Fruit fly (Drosophila melanogaster) whole organism, embryonic: ENCODE results near the gene Gycalpha99B.

Experiments
- Antp ChIP-seq: fragments of 200-800 bp; sonication (Bioruptor generic); optimal IDR thresholded peaks from 3 replicates; lab custom pipeline; 2016; ENCODE audit warnings: missing biosample characterization, missing genetic modification characterization
- CG10321 ChIP-seq: fragments of 200-800 bp; sonication (Bioruptor generic); IDR thresholded peaks from 2 replicates; pipeline ENCODE4 v1.3.6; 2022; ENCODE audit warnings: missing biosample characterization, missing genetic modification characterization
- CG12155 ChIP-seq: fragments of 200-800 bp; sonication (Bioruptor generic); optimal IDR thresholded peaks from 3 replicates; lab custom pipeline; 2016; ENCODE audit warnings: missing biosample characterization, missing genetic modification characterization
- CG1233 ChIP-seq: fragments of 200-800 bp; sonication (Bioruptor generic); optimal IDR thresholded peaks from 4 replicates; lab custom pipeline; 2018; ENCODE audit warnings: missing biosample characterization, mild to moderate bottlenecking, missing genetic modification characterization
- CG12659 ChIP-seq: fragments of 200-800 bp; sonication (Bioruptor generic); optimal IDR thresholded peaks from 3 replicates; lab custom pipeline; 2017; ENCODE audit warnings: mild to moderate bottlenecking, missing biosample characterization, missing genetic modification reagents, missing genetic modification characterization
- CG12942 ChIP-seq: fragments of 200-800 bp; sonication (Bioruptor generic); optimal IDR thresholded peaks from 3 replicates; lab custom pipeline; 2016; ENCODE audit warnings: missing biosample characterization, missing genetic modification characterization
- CG1603 ChIP-seq: fragments of 200-800 bp; sonication (Bioruptor generic); optimal IDR thresholded peaks from 2 replicates; lab custom pipeline; 2019; ENCODE audit warnings: missing biosample characterization, mild to moderate bottlenecking, missing genetic modification characterization, moderate library complexity
- CG16813 ChIP-seq: fragments of 200-800 bp; sonication (Bioruptor generic); IDR thresholded peaks from 3 replicates; pipeline ENCODE4 v1.3.6; 2022; ENCODE audit warnings: missing biosample characterization, missing genetic modification characterization; ENCODE audit not compliant: partially characterized antibody
- CG17361 ChIP-seq: fragments of 200-800 bp; sonication (Bioruptor generic); IDR thresholded peaks from 3 replicates; pipeline ENCODE4 v1.3.6; 2022; ENCODE audit warnings: missing biosample characterization, missing genetic modification characterization
- CG2116 ChIP-seq: fragments of 200-800 bp; sonication (Bioruptor generic); optimal IDR thresholded peaks from 3 replicates; lab custom pipeline; 2018; ENCODE audit warnings: missing biosample characterization, mild to moderate bottlenecking, missing genetic modification characterization
- CG4854 ChIP-seq: fragments of 200-800 bp; sonication (Bioruptor generic); optimal IDR thresholded peaks from 2 replicates; lab custom pipeline; 2016; ENCODE audit warnings: missing biosample characterization, missing genetic modification characterization, inconsistent platforms
- CG6683 ChIP-seq: fragments of 200-800 bp; sonication (Bioruptor generic); optimal IDR thresholded peaks from 2 replicates; lab custom pipeline; 2017; ENCODE audit warnings: missing biosample characterization, mild to moderate bottlenecking, missing genetic modification characterization, missing genetic modification reagents
- CG6765 ChIP-seq: fragments of 200-800 bp; sonication (Bioruptor generic); optimal IDR thresholded peaks from 3 replicates; lab custom pipeline; 2017; ENCODE audit warnings: missing biosample characterization, mild to moderate bottlenecking, missing genetic modification characterization
- CG7745 ChIP-seq: fragments of 200-800 bp; sonication (Bioruptor generic); optimal IDR thresholded peaks from 2 replicates; lab custom pipeline; 2018; ENCODE audit warnings: missing biosample characterization, mild to moderate bottlenecking, missing genetic modification characterization, moderate library complexity
- CG7987 ChIP-seq: fragments of 200-800 bp; sonication (Bioruptor generic); optimal IDR thresholded peaks from 2 replicates; lab custom pipeline; 2018; ENCODE audit warnings: missing biosample characterization, mild to moderate bottlenecking, missing genetic modification characterization, moderate library complexity
- CG8281 ChIP-seq: fragments of 200-800 bp; sonication (Bioruptor generic); optimal IDR thresholded peaks from 2 replicates; lab custom pipeline; 2018; ENCODE audit warnings: missing biosample characterization, mild to moderate bottlenecking, missing genetic modification characterization, moderate library complexity
- CG8388 ChIP-seq: fragments of 200-800 bp; sonication (Bioruptor generic); optimal IDR thresholded peaks from 2 replicates; lab custom pipeline; 2019; ENCODE audit warnings: missing biosample characterization, mild to moderate bottlenecking, missing genetic modification characterization, moderate library complexity
- CG9876 ChIP-seq: fragments of 200-800 bp; sonication (Bioruptor generic); optimal IDR thresholded peaks from 2 replicates; lab custom pipeline; 2016; ENCODE audit warnings: missing biosample characterization, missing genetic modification characterization
- Chrac-16 ChIP-seq: fragments of 200-800 bp; sonication (Bioruptor generic); optimal IDR thresholded peaks from 3 replicates; lab custom pipeline; 2016; ENCODE audit warnings: missing biosample characterization, missing genetic modification characterization
- D19A ChIP-seq: fragments of 200-800 bp; optimal IDR thresholded peaks from 3 replicates; lab custom pipeline; 2019; ENCODE audit warnings: missing biosample characterization, mild to moderate bottlenecking, missing genetic modification characterization, moderate library complexity
- Ets97D ChIP-seq: fragments of 200-800 bp; sonication (Bioruptor generic); optimal IDR thresholded peaks from 3 replicates; lab custom pipeline; 2016; ENCODE audit warnings: missing biosample characterization, missing genetic modification characterization
- Fer3 ChIP-seq: fragments of 200-800 bp; sonication (Bioruptor generic); optimal IDR thresholded peaks from 2 replicates; lab custom pipeline; 2018; ENCODE audit warnings: missing biosample characterization, mild to moderate bottlenecking, missing genetic modification characterization, moderate library complexity
- H2.0 ChIP-seq: fragments of 200-800 bp; sonication (Bioruptor generic); IDR thresholded peaks from 2 replicates; pipeline ENCODE4 v1.3.6; 2022; ENCODE audit warnings: missing biosample characterization, missing genetic modification characterization
- HHEX ChIP-seq: fragments of 200-800 bp; sonication (Bioruptor generic); optimal IDR thresholded peaks from 3 replicates; lab custom pipeline; 2017; ENCODE audit warnings: missing biosample characterization, mild to moderate bottlenecking, missing genetic modification characterization, missing genetic modification reagents
- HLH4C ChIP-seq: fragments of 200-800 bp; sonication (Bioruptor generic); IDR thresholded peaks from 3 replicates; pipeline ENCODE4 v1.3.6; 2022; ENCODE audit warnings: missing biosample characterization, missing genetic modification characterization; ENCODE audit not compliant: partially characterized antibody
- Hand ChIP-seq: fragments of 200-800 bp; sonication (Bioruptor generic); optimal IDR thresholded peaks from 2 replicates; lab custom pipeline; 2017; ENCODE audit warnings: mild to moderate bottlenecking, missing biosample characterization, missing genetic modification reagents, missing genetic modification characterization
- Hey ChIP-seq: fragments of 200-800 bp; sonication (Bioruptor generic); optimal IDR thresholded peaks from 3 replicates; lab custom pipeline; 2018; ENCODE audit warnings: missing biosample characterization, mild to moderate bottlenecking, missing genetic modification characterization
- Jarid2 ChIP-seq: fragments of 200-800 bp; sonication (Bioruptor generic); optimal IDR thresholded peaks from 3 replicates; lab custom pipeline; 2017; ENCODE audit warnings: mild to moderate bottlenecking, missing biosample characterization, missing genetic modification reagents, missing genetic modification characterization
- Pdp1 ChIP-seq, 2 experiments: fragments of 200-800 bp; sonication (Bioruptor generic); optimal IDR thresholded peaks; 3 replicates each; lab custom pipeline; 2016; ENCODE audit warnings: missing biosample characterization in 2 of 2, missing genetic modification characterization in 2 of 2, mild to moderate bottlenecking in 1 of 2, moderate library complexity in 1 of 2
- Poxn ChIP-seq: fragments of 200-800 bp; sonication (Bioruptor generic); IDR thresholded peaks from 2 replicates; pipeline ENCODE4 v1.3.6; 2022; ENCODE audit warnings: missing biosample characterization, missing genetic modification characterization
- Taf1 ChIP-seq: fragments of 200-800 bp; sonication (Bioruptor generic); IDR thresholded peaks from 2 replicates; pipeline ENCODE4 v1.3.6; 2022; ENCODE audit warnings: missing biosample characterization, missing genetic modification characterization
- ara ChIP-seq: fragments of 200-800 bp; sonication (Bioruptor generic); IDR thresholded peaks from 2 replicates; pipeline ENCODE4 v1.3.6; 2022; ENCODE audit warnings: missing biosample characterization, missing genetic modification characterization
- br ChIP-seq: fragments of >200 bp; optimal IDR thresholded peaks from 2 replicates; lab custom pipeline; 2017
- cato ChIP-seq: fragments of 200-800 bp; sonication (Bioruptor generic); optimal IDR thresholded peaks from 2 replicates; lab custom pipeline; 2016; ENCODE audit warnings: missing biosample characterization, missing genetic modification characterization, borderline replicate concordance
- chn ChIP-seq: fragments of 200-800 bp; sonication (Bioruptor generic); optimal IDR thresholded peaks from 2 replicates; lab custom pipeline; 2016; ENCODE audit warnings: missing biosample characterization, missing genetic modification characterization
- ems ChIP-seq: fragments of 200-800 bp; sonication (Bioruptor generic); optimal IDR thresholded peaks from 3 replicates; lab custom pipeline; 2016; ENCODE audit warnings: missing biosample characterization, missing genetic modification characterization
- eyg ChIP-seq: fragments of 200-800 bp; sonication (Bioruptor generic); optimal IDR thresholded peaks from 3 replicates; lab custom pipeline; 2016; ENCODE audit warnings: missing biosample characterization, missing genetic modification characterization
- gcm ChIP-seq: fragments of 200-800 bp; sonication (Bioruptor generic); optimal IDR thresholded peaks from 2 replicates; lab custom pipeline; 2019; ENCODE audit warnings: missing biosample characterization, mild to moderate bottlenecking, missing genetic modification characterization, moderate library complexity
- hth ChIP-seq: fragments of >200 bp; optimal IDR thresholded peaks from 2 replicates; lab custom pipeline; 2017; ENCODE audit warnings: inconsistent platforms
- kah ChIP-seq: fragments of 200-800 bp; sonication (Bioruptor generic); optimal IDR thresholded peaks from 2 replicates; lab custom pipeline; 2018; ENCODE audit warnings: missing biosample characterization, mild to moderate bottlenecking, missing genetic modification characterization
- lmd ChIP-seq: fragments of 200-800 bp; sonication (Bioruptor generic); IDR thresholded peaks from 2 replicates; pipeline ENCODE4 v1.3.6; 2022; ENCODE audit warnings: missing biosample characterization, missing genetic modification characterization
- otp ChIP-seq: fragments of 200-800 bp; sonication (Bioruptor generic); IDR thresholded peaks from 3 replicates; pipeline ENCODE4, ENCODE4 v1.3.6; 2022; ENCODE audit warnings: missing biosample characterization, missing genetic modification characterization
- sens-2 ChIP-seq: fragments of 200-800 bp; sonication (Bioruptor generic); IDR thresholded peaks from 2 replicates; pipeline ENCODE4 v1.3.6; 2022; ENCODE audit warnings: missing biosample characterization, missing genetic modification characterization
- shn ChIP-seq: fragments of 200-800 bp; sonication (Bioruptor generic); optimal IDR thresholded peaks from 3 replicates; lab custom pipeline; 2016; ENCODE audit warnings: missing biosample characterization, missing genetic modification characterization
- tll ChIP-seq, 2 experiments: fragments of 200-800 bp in 1 of 2; fragments of >200 bp in 1 of 2; sonication (Bioruptor generic) in 1 of 2; optimal IDR thresholded peaks; 2 replicates each; lab custom pipeline; 2017 to 2019; ENCODE audit warnings: missing biosample characterization in 2 of 2, missing genetic modification characterization in 2 of 2, mild to moderate bottlenecking in 1 of 2, moderate library complexity in 1 of 2
- tna ChIP-seq: fragments of 200-800 bp; sonication (Bioruptor generic); IDR thresholded peaks from 2 replicates; pipeline ENCODE4 v1.3.6; 2022; ENCODE audit warnings: missing biosample characterization, missing genetic modification characterization; ENCODE audit not compliant: partially characterized antibody
- trh ChIP-seq: fragments of 200-800 bp; sonication (Bioruptor generic); optimal IDR thresholded peaks from 2 replicates; lab custom pipeline; 2016; ENCODE audit warnings: missing biosample characterization, missing genetic modification characterization
- unc-4 ChIP-seq: fragments of 200-800 bp; sonication (Bioruptor generic); IDR thresholded peaks from 2 replicates; pipeline ENCODE4 v1.3.6; 2022; ENCODE audit warnings: missing biosample characterization, missing genetic modification characterization; ENCODE audit not compliant: partially characterized antibody
- usp ChIP-seq: fragments of >200 bp; optimal IDR thresholded peaks from 2 replicates; lab custom pipeline; 2017; ENCODE audit warnings: missing biosample characterization, missing genetic modification characterization
- zen ChIP-seq: fragments of 200-800 bp; sonication (Bioruptor generic); optimal IDR thresholded peaks from 3 replicates; lab custom pipeline; 2018; ENCODE audit warnings: missing biosample characterization, mild to moderate bottlenecking, missing genetic modification characterization, moderate library complexity
- zf30C ChIP-seq: fragments of 200-800 bp; sonication (Bioruptor generic); optimal IDR thresholded peaks from 3 replicates; lab custom pipeline; 2018; ENCODE audit warnings: missing biosample characterization, mild to moderate bottlenecking, missing genetic modification characterization

Gene Gycalpha99B

dm6 chr3R:29699220-29699619 is 16.9 kb downstream of the Gycalpha99B start (continued):
- TF ChIP-seq Hey (no peak), gcm (GFP tag; lab: Kevin White, UChicago) (peak; percentile 4), CG17361 (GFP tag; lab: Robert Waterston, UW) (peak; percentile 66), ems (no peak), CG2116 (GFP tag; lab: Kevin White, UChicago) (no peak), Hand (no peak), Pdp1 (GFP tag; optimal IDR thresholded peaks at IDR 0.05; lab: Kevin White, UChicago) (peak in 1 of 2 experiments; percentile 44), CG7745 (tag; lab: Kevin White, UChicago) (no peak), CG16813 (GFP tag; lab: Robert Waterston, UW) (no peak), usp (GFP tag; lab: Kevin White, UChicago) (no peak), trh (no peak), CG10321 (GFP tag; lab: Robert Waterston, UW) (no peak), cato (no peak), CG6683 (no peak), Jarid2 (GFP tag; lab: Kevin White, UChicago) (no peak), CG1603 (tag; lab: Kevin White, UChicago) (peak; percentile 74), br (lab: Kevin White, UChicago) (no peak), HLH4C (GFP tag; lab: Robert Waterston, UW) (no peak), zen (tag; lab: Kevin White, UChicago) (no peak), H2.0 (GFP tag; lab: Robert Waterston, UW) (no peak), CG12155 (GFP tag; lab: Kevin White, UChicago) (no peak), CG8388 (GFP tag; lab: Kevin White, UChicago) (peak; percentile 49), hth (no peak), D19A (tag; lab: Kevin White, UChicago) (peak; percentile 1), kah (GFP tag; lab: Kevin White, UChicago) (no peak), CG8281 (tag; lab: Kevin White, UChicago) (no peak), CG9876 (GFP tag; lab: Kevin White, UChicago) (no peak), CG7987 (GFP tag; lab: Kevin White, UChicago) (no peak), Ets97D (GFP tag; lab: Kevin White, UChicago) (no peak), HHEX (GFP tag; lab: Kevin White, UChicago) (no peak), CG6765 (GFP tag; lab: Kevin White, UChicago) (no peak), shn (GFP tag; lab: Kevin White, UChicago) (no peak), sens-2 (peak; percentile 62; the same call in 1 of the 2 replicates), ara (GFP tag; lab: Robert Waterston, UW) (peak; percentile 76), chn (GFP tag; lab: Kevin White, UChicago) (no peak), Fer3 (tag; lab: Kevin White, UChicago) (no peak), CG4854 (GFP tag; lab: Kevin White, UChicago) (no peak), CG1233 (GFP tag; lab: Kevin White, UChicago) (no peak), CG12659 (GFP tag; lab: Kevin White, UChicago) (no peak), eyg (GFP tag; lab: Kevin White, UChicago) (peak; percentile 10), otp (GFP tag; lab: Robert Waterston, UW) (peak; percentile 64; the same call in 1 of the 3 replicates), tll (GFP tag; optimal IDR thresholded peaks at IDR 0.05; lab: Kevin White, UChicago) (no peak), Poxn (GFP tag; lab: Robert Waterston, UW) (no peak), tna (GFP tag; lab: Robert Waterston, UW) (no peak), Antp (GFP tag; lab: Kevin White, UChicago) (peak; percentile 59), CG12942 (GFP tag; lab: Kevin White, UChicago) (no peak), unc-4 (GFP tag; lab: Robert Waterston, UW) (no peak), Taf1 (GFP tag; lab: Robert Waterston, UW) (no peak), Chrac-16 (no peak), zf30C (GFP tag; lab: Kevin White, UChicago) (no peak), lmd (GFP tag; lab: Robert Waterston, UW) (peak; percentile 67)
